Fruit fly (Drosophila melanogaster) whole organism, adult: ENCODE results near the gene Mtpalpha.

Experiments used
- CG11617 ChIP-seq: fragments of 200-800 bp; sonication (Bioruptor generic); optimal IDR thresholded peaks from 2 replicates; lab custom pipeline; 2017; ENCODE audit warnings: mild to moderate bottlenecking, missing biosample characterization, missing genetic modification reagents, missing genetic modification characterization
- CG12768 ChIP-seq: fragments of 200-800 bp; sonication (Bioruptor generic); optimal IDR thresholded peaks from 2 replicates; lab custom pipeline; 2017; ENCODE audit warnings: missing biosample characterization, missing genetic modification characterization, mild to moderate bottlenecking, moderate library complexity, missing genetic modification reagents
- CG14711 ChIP-seq: fragments of 200-800 bp; sonication (Bioruptor generic); optimal IDR thresholded peaks from 2 replicates; lab custom pipeline; 2018; ENCODE audit warnings: missing biosample characterization, mild to moderate bottlenecking, missing genetic modification characterization, moderate library complexity
- CG1620 ChIP-seq: fragments of 200-800 bp; sonication (Bioruptor generic); optimal IDR thresholded peaks from 2 replicates; lab custom pipeline; 2016; ENCODE audit warnings: missing biosample characterization, missing genetic modification characterization
- CG33017 ChIP-seq: fragments of 200-800 bp; sonication (Bioruptor generic); optimal IDR thresholded peaks from 2 replicates; lab custom pipeline; 2018; ENCODE audit warnings: missing biosample characterization, mild to moderate bottlenecking, missing genetic modification characterization, moderate library complexity
- CG5204 ChIP-seq: fragments of 200-800 bp; sonication (Bioruptor generic); optimal IDR thresholded peaks from 2 replicates; lab custom pipeline; 2016; ENCODE audit warnings: missing biosample characterization, missing genetic modification characterization
- CG7045 ChIP-seq: fragments of 200-800 bp; sonication (Bioruptor generic); optimal IDR thresholded peaks from 2 replicates; lab custom pipeline; 2017; ENCODE audit warnings: missing biosample characterization, mild to moderate bottlenecking, missing genetic modification characterization
- CG7101 ChIP-seq: fragments of 200-800 bp; sonication (Bioruptor generic); optimal IDR thresholded peaks from 2 replicates; lab custom pipeline; 2018; ENCODE audit warnings: missing biosample characterization, mild to moderate bottlenecking, missing genetic modification characterization, moderate library complexity
- Clk ChIP-seq: fragments of 200-800 bp; sonication (Bioruptor generic); optimal IDR thresholded peaks from 2 replicates; lab custom pipeline; 2017; ENCODE audit warnings: missing biosample characterization, missing genetic modification characterization
- Crg-1 ChIP-seq: fragments of 200-800 bp; sonication (Bioruptor generic); optimal IDR thresholded peaks from 2 replicates; lab custom pipeline; 2016; ENCODE audit warnings: missing biosample characterization, missing genetic modification characterization
- Hr96 ChIP-seq: fragments of 200-800 bp; sonication (Bioruptor generic); optimal IDR thresholded peaks from 2 replicates; lab custom pipeline; 2016; ENCODE audit warnings: missing biosample characterization, missing genetic modification characterization
- Mnt ChIP-seq: fragments of 200-800 bp; sonication (Bioruptor generic); optimal IDR thresholded peaks from 2 replicates; lab custom pipeline; 2016; ENCODE audit warnings: missing biosample characterization, mild to moderate bottlenecking, missing genetic modification characterization
- bab1 ChIP-seq: fragments of 200-800 bp; sonication (Bioruptor generic); optimal IDR thresholded peaks from 3 replicates; lab custom pipeline; 2019; ENCODE audit warnings: missing biosample characterization, mild to moderate bottlenecking, missing genetic modification characterization, moderate library complexity
- cic ChIP-seq: fragments of 200-800 bp; sonication (Bioruptor generic); optimal IDR thresholded peaks from 2 replicates; lab custom pipeline; 2017; ENCODE audit warnings: missing biosample characterization, mild to moderate bottlenecking, missing genetic modification characterization, moderate library complexity
- cnc ChIP-seq, 2 experiments: fragments of >200 bp; optimal IDR thresholded peaks; 2 replicates each; lab custom pipeline; 2017
- kay ChIP-seq: fragments of 200-800 bp; sonication (Bioruptor generic); peaks from one replicate; lab custom pipeline; 2016; ENCODE audit warnings: missing biosample characterization, missing genetic modification characterization, borderline replicate concordance
- ovo ChIP-seq: fragments of 200-800 bp; sonication (Bioruptor generic); optimal IDR thresholded peaks from 2 replicates; lab custom pipeline; 2016; ENCODE audit warnings: missing biosample characterization, missing genetic modification characterization
- pad ChIP-seq: fragments of 200-800 bp; sonication (Bioruptor generic); optimal IDR thresholded peaks from 3 replicates; lab custom pipeline; 2017; ENCODE audit warnings: missing biosample characterization, missing genetic modification characterization, mild to moderate bottlenecking, moderate library complexity, missing genetic modification reagents
- tj ChIP-seq: fragments of 200-800 bp; sonication (Bioruptor generic); optimal IDR thresholded peaks from 3 replicates; lab custom pipeline; 2017; ENCODE audit warnings: missing biosample characterization, mild to moderate bottlenecking, missing genetic modification characterization, moderate library complexity
- toe ChIP-seq: fragments of 200-800 bp; sonication (Bioruptor generic); optimal IDR thresholded peaks from 2 replicates; lab custom pipeline; 2016; ENCODE audit warnings: missing biosample characterization, missing genetic modification characterization

Gene Mtpalpha

dm6 chr2L:9607997-9608563 is 31.5 kb upstream of the Mtpalpha start, which contains the start of gene gcm2:
TSS of gene gcm2 (plus strand) at chr2L:9608562.
- TF ChIP-seq tj (GFP tag; lab: Kevin White, UChicago) (no peak), CG5204 (GFP tag; lab: Kevin White, UChicago) (no peak), pad (no peak), CG11617 (GFP tag; lab: Kevin White, UChicago) (no peak), ovo (GFP tag; lab: Kevin White, UChicago) (no peak), CG1620 (GFP tag; lab: Kevin White, UChicago) (no peak), CG33017 (tag; lab: Kevin White, UChicago) (no peak), CG7101 (tag; lab: Kevin White, UChicago) (no peak), CG14711 (tag; lab: Kevin White, UChicago) (no peak), cnc (optimal IDR thresholded peaks at IDR 0.05; lab: Kevin White, UChicago) (no peak), toe (GFP tag; lab: Kevin White, UChicago) (no peak), bab1 (GFP tag; lab: Kevin White, UChicago) (no peak)

- TF ChIP-seq bab1 (GFP tag; lab: Kevin White, UChicago) (no peak), cnc (optimal IDR thresholded peaks at IDR 0.05; lab: Kevin White, UChicago) (no peak), Mnt (GFP tag; lab: Kevin White, UChicago) (no peak), CG14711 (tag; lab: Kevin White, UChicago) (no peak), pad (no peak), ovo (GFP tag; lab: Kevin White, UChicago) (no peak), CG12768 (GFP tag; lab: Kevin White, UChicago) (no peak), CG5204 (GFP tag; lab: Kevin White, UChicago) (no peak), Clk (GFP tag; lab: Kevin White, UChicago) (no peak), CG33017 (tag; lab: Kevin White, UChicago) (no peak), tj (GFP tag; lab: Kevin White, UChicago) (no peak), cic (GFP tag; lab: Kevin White, UChicago) (no peak), Crg-1 (GFP tag; lab: Kevin White, UChicago) (no peak), CG7101 (tag; lab: Kevin White, UChicago) (no peak)
These were observed 25.5 kb upstream of the Mtpalpha start for dm6 chr2L:9602103-9602502.

- TF ChIP-seq CG5204 (GFP tag; lab: Kevin White, UChicago) (no peak), Crg-1 (GFP tag; lab: Kevin White, UChicago) (no peak), kay (GFP tag; lab: Kevin White, UChicago) (no peak), Hr96 (GFP tag; lab: Kevin White, UChicago) (no peak), bab1 (GFP tag; lab: Kevin White, UChicago) (no peak), Clk (GFP tag; lab: Kevin White, UChicago) (no peak), Mnt (GFP tag; lab: Kevin White, UChicago) (no peak), cnc (optimal IDR thresholded peaks at IDR 0.05; lab: Kevin White, UChicago) (no peak), toe (GFP tag; lab: Kevin White, UChicago) (no peak), tj (GFP tag; lab: Kevin White, UChicago) (no peak), CG7101 (tag; lab: Kevin White, UChicago) (no peak), CG12768 (GFP tag; lab: Kevin White, UChicago) (no peak), CG11617 (GFP tag; lab: Kevin White, UChicago) (no peak), cic (GFP tag; lab: Kevin White, UChicago) (no peak), pad (no peak), CG1620 (GFP tag; lab: Kevin White, UChicago) (no peak), CG33017 (tag; lab: Kevin White, UChicago) (no peak), CG7045 (GFP tag; lab: Kevin White, UChicago) (no peak), CG14711 (tag; lab: Kevin White, UChicago) (no peak)
These were observed 24.7 kb upstream of the Mtpalpha start for dm6 chr2L:9601220-9601619.

DNA sequence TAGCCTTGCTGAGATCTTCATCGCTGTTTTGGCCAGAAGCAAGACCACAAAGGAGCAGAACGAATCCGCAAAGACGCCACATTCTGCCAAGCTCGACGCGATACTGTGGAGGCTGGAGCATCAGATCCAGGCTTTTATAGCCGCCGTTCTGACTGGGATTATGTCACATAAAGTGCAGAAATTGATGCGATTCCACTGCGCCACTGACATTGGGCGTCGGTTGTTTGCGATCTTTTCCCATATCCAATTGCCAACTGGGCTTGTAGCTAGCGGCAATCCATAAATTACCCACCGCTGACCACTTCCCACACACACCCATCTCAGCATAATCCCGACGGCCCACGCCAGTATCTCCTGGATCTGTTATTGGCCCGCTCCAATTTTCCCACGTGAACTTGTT is 24.2 kb upstream of the Mtpalpha start, which contains the start of gene CG4382:
CG4382 (minus strand) TSS at position 101 of the 400 bp plus-strand sequence.
- TF ChIP-seq pad (no peak), CG11617 (GFP tag; lab: Kevin White, UChicago) (no peak), cnc (optimal IDR thresholded peaks at IDR 0.05; lab: Kevin White, UChicago) (no peak), CG1620 (GFP tag; lab: Kevin White, UChicago) (no peak), CG5204 (GFP tag; lab: Kevin White, UChicago) (no peak), CG14711 (tag; lab: Kevin White, UChicago) (no peak), kay (GFP tag; lab: Kevin White, UChicago) (no peak), ovo (GFP tag; lab: Kevin White, UChicago) (no peak), Hr96 (GFP tag; lab: Kevin White, UChicago) (no peak), Clk (GFP tag; lab: Kevin White, UChicago) (no peak), Crg-1 (GFP tag; lab: Kevin White, UChicago) (no peak), tj (GFP tag; lab: Kevin White, UChicago) (no peak), CG7101 (tag; lab: Kevin White, UChicago) (no peak), cic (GFP tag; lab: Kevin White, UChicago) (no peak), bab1 (GFP tag; lab: Kevin White, UChicago) (no peak)

- TF ChIP-seq CG1620 (GFP tag; lab: Kevin White, UChicago) (no peak), Clk (GFP tag; lab: Kevin White, UChicago) (no peak)
These were observed 21.8 kb upstream of the Mtpalpha start for dm6 chr2L:9598390-9598789.
